Worm (Caenorhabditis elegans) whole organism, L3 larva: ENCODE results near the gene srab-13.

Source experiments
- daf-12 ChIP-seq: fragments of 150-350 bp; optimal IDR thresholded peaks from 2 replicates; lab custom pipeline; 2014; ENCODE audit warnings: missing biosample characterization, missing genetic modification reagents, missing genetic modification characterization
- egl-27 ChIP-seq: sonication (generic microtip); optimal IDR thresholded peaks from 4 replicates; lab custom pipeline; 2017; ENCODE audit warnings: missing biosample characterization, missing genetic modification reagents, missing genetic modification characterization
- mdl-1 ChIP-seq: fragments of 150-350 bp; optimal IDR thresholded peaks from 2 replicates; lab custom pipeline; 2014; ENCODE audit warnings: missing biosample characterization, missing genetic modification characterization

DNA sequence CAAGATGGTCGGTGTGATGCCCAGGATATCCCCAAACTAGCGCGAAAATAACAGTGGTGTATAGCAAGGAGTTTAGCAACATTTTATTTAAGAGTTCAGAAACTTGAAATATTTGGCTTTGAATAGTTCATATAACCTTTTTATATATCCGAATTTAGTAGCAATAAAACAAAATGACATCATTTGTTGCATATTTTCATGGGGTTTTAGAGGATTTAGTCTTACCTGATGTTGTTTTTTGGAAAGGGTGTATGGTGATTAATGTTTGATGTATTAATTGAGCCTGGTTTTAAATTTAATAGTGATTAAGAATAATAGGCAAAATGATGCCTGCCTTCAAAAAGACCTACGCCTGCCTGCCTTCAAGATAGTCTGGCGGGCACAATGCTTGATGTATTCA, 11.3 kb downstream of the srab-13 start, which contains the start of gene F59A7.2:
- TF ChIP-seq daf-12 (tag; lab: Kevin White, UChicago) (no peak), egl-27 (tag; lab: Kevin White, UChicago) (no peak), mdl-1 (no peak)
